Worm (Caenorhabditis elegans) whole organism, young adult: Measurements from ENCODE around the gene ets-10.
"Not testable (repeated sequence)": the region's sequence is repeated elsewhere in the genome, so short reads cannot be mapped to it uniquely, and the experiment has no call there.

ENCODE experiments used
- D2030.7 ChIP-seq: fragments of 200-800 bp; sonication (Bioruptor generic); IDR thresholded peaks from 2 replicates; pipeline ENCODE4 v1.3.6; 2022; ENCODE audit warnings: missing genetic modification reagents, missing genetic modification characterization, missing compliant biosample characterization
- F55B11.4 ChIP-seq: sonication (generic microtip); optimal IDR thresholded peaks from 2 replicates; lab custom pipeline; 2016; ENCODE audit warnings: missing compliant biosample characterization, missing genetic modification characterization, borderline replicate concordance; ENCODE audit not compliant: insufficient read depth
- F57A8.1 ChIP-seq: fragments of 200-800 bp; sonication (Bioruptor generic); optimal IDR thresholded peaks from 2 replicates; lab custom pipeline; 2018; ENCODE audit warnings: mild to moderate bottlenecking, missing genetic modification characterization, moderate library complexity, missing compliant biosample characterization
- F57C9.4 ChIP-seq: sonication (generic microtip); optimal IDR thresholded peaks from 2 replicates; lab custom pipeline; 2017; ENCODE audit warnings: mild to moderate bottlenecking, missing genetic modification characterization, missing compliant biosample characterization
- T07F8.4 ChIP-seq: sonication (generic microtip); optimal IDR thresholded peaks from 2 replicates; lab custom pipeline; 2016; ENCODE audit warnings: mild to moderate bottlenecking, missing genetic modification characterization, moderate library complexity, missing compliant biosample characterization
- Y56A3A.18 ChIP-seq: fragments of 200-800 bp; sonication (Bioruptor generic); IDR thresholded peaks from 2 replicates; pipeline ENCODE4 v1.3.6; 2022; ENCODE audit warnings: missing genetic modification reagents, missing genetic modification characterization, missing compliant biosample characterization
- Y95B8A.8 ChIP-seq: fragments of 200-800 bp; sonication (Bioruptor generic); IDR thresholded peaks from 2 replicates; pipeline ENCODE4 v1.3.6; 2022; ENCODE audit warnings: missing genetic modification reagents, missing genetic modification characterization, missing compliant biosample characterization
- aptf-2 ChIP-seq: fragments of 200-800 bp; sonication (Bioruptor generic); conservative IDR thresholded peaks from 2 replicates; pipeline ENCODE4 v1.3.6; 2022; ENCODE audit warnings: missing genetic modification reagents, missing genetic modification characterization, missing compliant biosample characterization
- aptf-3 ChIP-seq: fragments of 200-800 bp; sonication (Bioruptor generic); IDR thresholded peaks from 2 replicates; pipeline ENCODE4 v1.3.6; 2022; ENCODE audit warnings: missing genetic modification characterization, missing compliant biosample characterization
- ceh-40 ChIP-seq: fragments of 200-800 bp; sonication (Bioruptor generic); IDR thresholded peaks from 2 replicates; pipeline ENCODE4 v1.3.6; 2022; ENCODE audit warnings: missing genetic modification characterization, missing compliant biosample characterization
- ceh-79 ChIP-seq: sonication (generic microtip); optimal IDR thresholded peaks from 2 replicates; lab custom pipeline; 2017; ENCODE audit warnings: mild to moderate bottlenecking, missing genetic modification characterization, missing compliant biosample characterization
- ceh-91 ChIP-seq: fragments of 200-800 bp; sonication (Bioruptor generic); IDR thresholded peaks from 2 replicates; pipeline ENCODE4 v1.3.6; 2022; ENCODE audit warnings: missing genetic modification reagents, missing genetic modification characterization, missing compliant biosample characterization
- dox-1 ChIP-seq: fragments of 200-800 bp; sonication (Bioruptor generic); IDR thresholded peaks from 2 replicates; pipeline ENCODE4 v1.3.6; 2022; ENCODE audit warnings: missing genetic modification reagents, missing genetic modification characterization, missing compliant biosample characterization
- ekl-4 ChIP-seq: fragments of 200-800 bp; sonication (Bioruptor generic); IDR thresholded peaks from 2 replicates; pipeline ENCODE4 v1.3.6; 2022; ENCODE audit warnings: missing genetic modification reagents, missing genetic modification characterization, missing compliant biosample characterization
- ets-4 ChIP-seq: fragments of 200-800 bp; sonication (Bioruptor generic); optimal IDR thresholded peaks from 2 replicates; lab custom pipeline; 2018; ENCODE audit warnings: mild to moderate bottlenecking, missing genetic modification characterization, missing compliant biosample characterization
- lag-1 ChIP-seq: fragments of 200-800 bp; sonication (Bioruptor generic); IDR thresholded peaks from 2 replicates; pipeline ENCODE4 v1.3.6; 2022; ENCODE audit warnings: missing genetic modification reagents, missing genetic modification characterization, missing compliant biosample characterization
- lin-40 ChIP-seq: sonication (generic microtip); optimal IDR thresholded peaks from 2 replicates; lab custom pipeline; 2016; ENCODE audit warnings: missing genetic modification characterization, mild to moderate bottlenecking, missing compliant biosample characterization, missing genotype, missing genetic modification reagents
- lir-1 ChIP-seq: fragments of 200-800 bp; sonication (Bioruptor generic); conservative IDR thresholded peaks from 2 replicates; pipeline ENCODE4 v1.3.6; 2022; ENCODE audit warnings: missing genetic modification reagents, missing genetic modification characterization, missing compliant biosample characterization
- nfya-1 ChIP-seq: sonication (generic microtip); optimal IDR thresholded peaks from 2 replicates; lab custom pipeline; 2017; ENCODE audit warnings: antibody characterized with exemption, missing compliant biosample characterization, missing genetic modification characterization, borderline replicate concordance; ENCODE audit not compliant: insufficient read depth
- nhr-80 ChIP-seq: sonication (generic microtip); optimal IDR thresholded peaks from 2 replicates; lab custom pipeline; 2016; ENCODE audit warnings: missing genetic modification characterization, missing compliant biosample characterization
- rcor-1 ChIP-seq: fragments of 200-800 bp; sonication (Bioruptor generic); IDR thresholded peaks from 2 replicates; pipeline ENCODE4 v1.3.6; 2022; ENCODE audit warnings: missing genetic modification reagents, missing genetic modification characterization, missing compliant biosample characterization
- rec-8 ChIP-seq, 2 experiments: sonication (generic microtip); optimal IDR thresholded peaks; 2 replicates each; lab custom pipeline; 2016; ENCODE audit warnings: mild to moderate bottlenecking in 2 of 2, missing genetic modification characterization in 2 of 2, missing genetic modification reagents in 2 of 2, missing genotype in 2 of 2, missing biosample characterization in 1 of 2, missing compliant biosample characterization in 1 of 2, moderate library complexity in 1 of 2
- sea-2 ChIP-seq: fragments of 200-800 bp; sonication (Bioruptor generic); IDR thresholded peaks from 2 replicates; pipeline ENCODE4 v1.3.6; 2022; ENCODE audit warnings: missing genetic modification characterization, missing compliant biosample characterization
- tbx-9 ChIP-seq: sonication (generic microtip); optimal IDR thresholded peaks from 2 replicates; lab custom pipeline; 2016; ENCODE audit warnings: borderline replicate concordance, missing genetic modification characterization, inconsistent platforms, missing compliant biosample characterization
- unc-130 ChIP-seq: sonication (generic microtip); optimal IDR thresholded peaks from 2 replicates; lab custom pipeline; 2016; ENCODE audit warnings: missing genetic modification reagents, missing genetic modification characterization, missing compliant biosample characterization
- ztf-22 ChIP-seq: fragments of 200-800 bp; sonication (Bioruptor generic); optimal IDR thresholded peaks from 2 replicates; lab custom pipeline; 2018; ENCODE audit warnings: mild to moderate bottlenecking, missing genetic modification characterization, moderate library complexity, missing compliant biosample characterization
- ztf-25 ChIP-seq: fragments of 200-800 bp; sonication (Bioruptor generic); IDR thresholded peaks from 2 replicates; pipeline ENCODE4 v1.3.6; 2022; ENCODE audit warnings: missing genetic modification reagents, missing genetic modification characterization, missing compliant biosample characterization
- ztf-28 ChIP-seq: fragments of 200-800 bp; sonication (Bioruptor generic); IDR thresholded peaks from 2 replicates; pipeline ENCODE4 v1.3.6; 2022; ENCODE audit warnings: missing genetic modification reagents, missing genetic modification characterization, missing compliant biosample characterization
- ztf-3 ChIP-seq: fragments of 200-800 bp; sonication (Bioruptor generic); optimal IDR thresholded peaks from 2 replicates; lab custom pipeline; 2018; ENCODE audit warnings: mild to moderate bottlenecking, missing genetic modification characterization, missing compliant biosample characterization

ets-10 gene

ce11 chrX:4320563-4320962, 36.6 kb downstream of the ets-10 start, which contains the start of gene dop-6 (continued):
- TF ChIP-seq D2030.7 (GFP tag; lab: Robert Waterston, UW) (no peak), sea-2 (GFP tag; lab: Robert Waterston, UW) (no peak), rec-8 (tag; optimal IDR thresholded peaks at IDR 0.05; lab: Kevin White, UChicago) (no peak), F55B11.4 (tag; lab: Kevin White, UChicago) (no peak)
- TF ChIP-seq, all 124 proteins: peak for 0

ce11 chrX:4322847-4323455, 39.0 kb downstream of the ets-10 start:
- TF ChIP-seq nfya-1 (tag; lab: Kevin White, UChicago) (no peak), F57A8.1 (GFP tag; lab: Kevin White, UChicago) (no peak), dox-1 (GFP tag; lab: Robert Waterston, UW) (no peak), ztf-25 (no peak), ztf-28 (GFP tag; lab: Robert Waterston, UW) (no peak), ceh-91 (GFP tag; lab: Robert Waterston, UW) (no peak), T07F8.4 (tag; lab: Kevin White, UChicago) (no peak), F57C9.4 (no peak), Y95B8A.8 (no peak), lag-1 (GFP tag; lab: Robert Waterston, UW) (no peak), unc-130 (no peak), rcor-1 (GFP tag; lab: Robert Waterston, UW) (no peak), ztf-3 (GFP tag; lab: Kevin White, UChicago) (no peak), ztf-22 (no peak)
- TF ChIP-seq, all 124 proteins: peak for 0

- TF ChIP-seq nhr-80 (tag; lab: Kevin White, UChicago) (no peak), ekl-4 (GFP tag; lab: Robert Waterston, UW) (no peak), Y56A3A.18 (GFP tag; lab: Robert Waterston, UW) (no peak), lin-40 (no peak), lir-1 (GFP tag; lab: Robert Waterston, UW) (no peak), ceh-79 (tag; lab: Kevin White, UChicago) (no peak), ets-4 (GFP tag; lab: Kevin White, UChicago) (no peak), aptf-3 (GFP tag; lab: Robert Waterston, UW) (no peak)
Measured at ce11 chrX:4328816-4329215, 44.8 kb downstream of the ets-10 start, which contains the start of gene C24A8.5. TSS of gene C24A8.5 (minus strand) at chrX:4328916.

ce11 chrX:4332305-4332704, 48.3 kb downstream of the ets-10 start, which contains the start of gene C24A8.6:
TSS of gene C24A8.6 (minus strand) at chrX:4332405.
- TF ChIP-seq ceh-40 (GFP tag; lab: Robert Waterston, UW); tbx-9 (tag; lab: Kevin White, UChicago); aptf-2 (GFP tag; lab: Robert Waterston, UW): not testable (repeated sequence)
- TF ChIP-seq, all 124 proteins: peak for 0; not testable (repeated sequence) for 124
